Worm (Caenorhabditis elegans): ENCODE results near the gene str-185.

Gene str-185

ce11 chrIV:4454330-4455173, 24.8 kb upstream of the str-185 start, which contains the start of gene R08C7.11 (continued):
- TF ChIP-seq ztf-11 (tag; optimal IDR thresholded peaks at IDR 0.05) (no peak), F44E2.7 (GFP tag; IDR thresholded peaks at IDR 0.05) (no peak), tag-97 (GFP tag; IDR thresholded peaks at IDR 0.05) (no peak), unc-62 (GFP tag; optimal IDR thresholded peaks at IDR 0.05 in 1 of 2) (peak in 1 of 2 experiments; percentile 96), unc-62 (tag; optimal IDR thresholded peaks at IDR 0.05) (no peak), madf-5 (GFP tag; IDR thresholded peaks at IDR 0.05) (no peak), D1046.2 (GFP tag; IDR thresholded peaks at IDR 0.05) (no peak), zfp-3 (GFP tag; conservative IDR thresholded peaks at IDR 0.05) (no peak), ceh-44 (GFP tag; IDR thresholded peaks at IDR 0.05) (no peak), ZK337.2 (GFP tag; IDR thresholded peaks at IDR 0.05) (no peak), ama-1 (optimal IDR thresholded peaks at IDR 0.05) (no peak), dve-1 (tag; optimal IDR thresholded peaks at IDR 0.05; ENCODE audit: insufficient read depth) (peak; percentile 21), F37D6.2 (tag; optimal IDR thresholded peaks at IDR 0.05) (no peak), snpc-1.2 (GFP tag; IDR thresholded peaks at IDR 0.05) (no peak), Y105C5A.15 (GFP tag; IDR thresholded peaks at IDR 0.05) (no peak), lsy-2 (tag; optimal IDR thresholded peaks at IDR 0.05) (peak in 1 of 2 experiments; percentile 17), set-16 (GFP tag; IDR thresholded peaks at IDR 0.05) (peak; percentile 75), nhr-10 (tag; optimal IDR thresholded peaks at IDR 0.05) (no peak), R02D3.7 (tag; optimal IDR thresholded peaks at IDR 0.05) (no peak), F49E8.2 (tag; optimal IDR thresholded peaks at IDR 0.05; ENCODE audit: borderline replicate concordance) (no peak), spr-1 (tag; optimal IDR thresholded peaks at IDR 0.05) (no peak), saeg-2 (GFP tag; IDR thresholded peaks at IDR 0.05) (no peak), zip-2 (tag; optimal IDR thresholded peaks at IDR 0.05) (no peak), nhr-48 (tag; optimal IDR thresholded peaks at IDR 0.05) (peak; percentile 20), nhr-11 (tag; optimal IDR thresholded peaks at IDR 0.05) (no peak), php-3 (GFP tag; IDR thresholded peaks at IDR 0.05) (no peak), T20F7.1 (GFP tag; optimal IDR thresholded peaks at IDR 0.05) (no peak), ZK546.5 (tag; optimal IDR thresholded peaks at IDR 0.05) (no peak), Y75B8A.6 (GFP tag; IDR thresholded peaks at IDR 0.05) (no peak), T26A8.4 (GFP tag; IDR thresholded peaks at IDR 0.05) (no peak), dmd-8 (GFP tag; IDR thresholded peaks at IDR 0.05) (no peak), nhr-28 (tag; optimal IDR thresholded peaks at IDR 0.05) (peak; percentile 65), aha-1 (tag) (peak; percentile 86), nhr-41 (GFP tag; IDR thresholded peaks at IDR 0.05) (no peak), unc-39 (tag; optimal IDR thresholded peaks at IDR 0.05) (no peak), snpc-4 (tag; optimal IDR thresholded peaks at IDR 0.05) (no peak), unc-130 (GFP tag; optimal IDR thresholded peaks at IDR 0.05) (no peak), nhr-76 (tag; optimal IDR thresholded peaks at IDR 0.05) (no peak), pha-4 (GFP tag; IDR thresholded peaks at IDR 0.05) (peak; percentile 24; the same call in 1 of the 2 replicates), pha-4 (tag; optimal IDR thresholded peaks at IDR 0.05) (no peak), skn-1 (tag; optimal IDR thresholded peaks at IDR 0.05) (no peak), lin-38 (GFP tag; IDR thresholded peaks at IDR 0.05) (no peak), F26F4.8 (GFP tag; conservative IDR thresholded peaks at IDR 0.05) (no peak), ceh-82 (tag; optimal IDR thresholded peaks at IDR 0.05) (no peak), fkh-10 (GFP tag; optimal IDR thresholded peaks at IDR 0.05) (no peak), nhr-111 (GFP tag; optimal IDR thresholded peaks at IDR 0.05) (no peak), madf-9 (GFP tag; conservative IDR thresholded peaks at IDR 0.05) (no peak), zag-1 (tag; optimal IDR thresholded peaks at IDR 0.05) (no peak), arid-1 (GFP tag; conservative IDR thresholded peaks at IDR 0.05) (no peak), ces-1 (GFP tag; optimal IDR thresholded peaks at IDR 0.05) (no peak), dmd-9 (GFP tag; IDR thresholded peaks at IDR 0.05) (no peak), daf-8 (GFP tag; IDR thresholded peaks at IDR 0.05) (no peak)
